Worm (Caenorhabditis elegans) whole organism, L1 larva: ENCODE data around the gene Y37D8A.29.

ENCODE experiments used
- C16A3.4 ChIP-seq: fragments of 150-350 bp; optimal IDR thresholded peaks from 2 replicates; lab custom pipeline; 2014; ENCODE audit warnings: missing biosample characterization, missing genetic modification characterization
- F16B12.6 ChIP-seq: fragments of 150-350 bp; optimal IDR thresholded peaks from 2 replicates; lab custom pipeline; 2014; ENCODE audit warnings: missing biosample characterization, missing genetic modification characterization
- Y116A8C.19 ChIP-seq: sonication (generic microtip); optimal IDR thresholded peaks from 2 replicates; lab custom pipeline; 2016; ENCODE audit warnings: missing compliant biosample characterization, missing genetic modification characterization, borderline replicate concordance
- aha-1 ChIP-seq: fragments of 150-350 bp; optimal IDR thresholded peaks from 2 replicates; lab custom pipeline; 2014; ENCODE audit warnings: missing biosample characterization, missing genetic modification characterization
- alr-1 ChIP-seq: fragments of 200-800 bp; sonication (Bioruptor generic); optimal IDR thresholded peaks from 2 replicates; lab custom pipeline; 2018; ENCODE audit warnings: borderline replicate concordance, mild to moderate bottlenecking, missing genetic modification characterization, missing compliant biosample characterization
- aly-2 ChIP-seq: fragments of 150-350 bp; optimal IDR thresholded peaks from 2 replicates; lab custom pipeline; 2014; ENCODE audit warnings: missing biosample characterization, missing genetic modification characterization
- ama-1 ChIP-seq: fragments of 150-350 bp; optimal IDR thresholded peaks from 2 replicates; lab custom pipeline; 2014
- ceh-63 ChIP-seq: fragments of 200-800 bp; sonication (Bioruptor generic); optimal IDR thresholded peaks from 2 replicates; lab custom pipeline; 2018; ENCODE audit warnings: mild to moderate bottlenecking, missing genetic modification characterization, missing compliant biosample characterization
- ceh-8 ChIP-seq: fragments of 200-800 bp; sonication (Bioruptor generic); optimal IDR thresholded peaks from 2 replicates; lab custom pipeline; 2018; ENCODE audit warnings: mild to moderate bottlenecking, missing genetic modification characterization, moderate library complexity, missing compliant biosample characterization
- ceh-88 ChIP-seq: fragments of 200-800 bp; sonication (Bioruptor generic); IDR thresholded peaks from 2 replicates; pipeline ENCODE4 v1.3.6; 2022; ENCODE audit warnings: missing genetic modification characterization, missing compliant biosample characterization
- ces-1 ChIP-seq: fragments of 150-350 bp; optimal IDR thresholded peaks from 2 replicates; lab custom pipeline; 2014; ENCODE audit warnings: missing biosample characterization, missing genetic modification reagents, missing genetic modification characterization
- dpl-1 ChIP-seq, 3 experiments: fragments of 150-350 bp in 2 of 3; sonication (generic microtip) in 1 of 3; optimal IDR thresholded peaks; 2 replicates each; lab custom pipeline; 2014 to 2017; ENCODE audit warnings: missing biosample characterization in 3 of 3, missing genetic modification characterization in 3 of 3, missing genetic modification reagents in 3 of 3
- dsc-1 ChIP-seq: sonication (generic microtip); optimal IDR thresholded peaks from 2 replicates; lab custom pipeline; 2016; ENCODE audit warnings: mild to moderate bottlenecking, missing genetic modification characterization, missing compliant biosample characterization
- efl-1 ChIP-seq, 4 experiments: fragments of 150-350 bp; optimal IDR thresholded peaks in 3 of 4; peaks in 1 of 4; 1 replicate in 1 of 4; 2 replicates in 3 of 4; lab custom pipeline; 2014; ENCODE audit warnings: missing biosample characterization in 2 of 4, missing genetic modification characterization in 2 of 4, missing genetic modification reagents in 2 of 4
- egl-13 ChIP-seq: sonication (generic microtip); optimal IDR thresholded peaks from 2 replicates; lab custom pipeline; 2016; ENCODE audit warnings: missing genotype, missing genetic modification reagents, missing genetic modification characterization, missing compliant biosample characterization
- egl-27 ChIP-seq, 2 experiments: fragments of 150-350 bp in 1 of 2; sonication (generic microtip); optimal IDR thresholded peaks; 3 replicates each; lab custom pipeline; 2017 to 2018; ENCODE audit warnings: missing biosample characterization in 2 of 2, missing genetic modification characterization in 2 of 2, missing genetic modification reagents in 2 of 2
- elt-2 ChIP-seq: sonication (generic microtip); optimal IDR thresholded peaks from 2 replicates; lab custom pipeline; 2016; ENCODE audit warnings: missing genetic modification characterization, mild to moderate bottlenecking, inconsistent platforms, missing compliant biosample characterization, missing genetic modification reagents
- fkh-10 ChIP-seq: sonication (generic microtip); optimal IDR thresholded peaks from 2 replicates; lab custom pipeline; 2017; ENCODE audit warnings: missing biosample characterization, missing genetic modification reagents, missing genetic modification characterization
- fkh-8 ChIP-seq: sonication (generic microtip); optimal IDR thresholded peaks from 2 replicates; lab custom pipeline; 2016; ENCODE audit warnings: mild to moderate bottlenecking, missing genetic modification characterization, missing compliant biosample characterization
- grh-1 ChIP-seq: fragments of 200-800 bp; sonication (Bioruptor generic); IDR thresholded peaks from 2 replicates; pipeline ENCODE4 v1.3.6; 2022; ENCODE audit warnings: missing genetic modification reagents, missing genetic modification characterization, missing compliant biosample characterization
- irx-1 ChIP-seq: sonication (generic microtip); optimal IDR thresholded peaks from 2 replicates; lab custom pipeline; 2016; ENCODE audit warnings: missing genetic modification characterization, missing compliant biosample characterization
- jun-1 ChIP-seq: fragments of 150-350 bp; optimal IDR thresholded peaks from 2 replicates; lab custom pipeline; 2014; ENCODE audit warnings: missing biosample characterization, missing genetic modification reagents, missing genetic modification characterization
- lin-13 ChIP-seq: fragments of 150-350 bp; optimal IDR thresholded peaks from 2 replicates; lab custom pipeline; 2014; ENCODE audit warnings: missing biosample characterization, missing genetic modification reagents, missing genetic modification characterization
- lin-14 ChIP-seq: fragments of 200-800 bp; sonication (Bioruptor generic); optimal IDR thresholded peaks from 2 replicates; lab custom pipeline; 2018; ENCODE audit warnings: mild to moderate bottlenecking, missing genetic modification characterization, moderate library complexity, missing compliant biosample characterization
- lin-15B ChIP-seq: fragments of 150-350 bp; sonication (generic microtip); optimal IDR thresholded peaks from 3 replicates; lab custom pipeline; 2014; ENCODE audit warnings: missing biosample characterization, missing genetic modification characterization
- lin-35 ChIP-seq, 2 experiments: fragments of 150-350 bp; optimal IDR thresholded peaks; 2 replicates each; lab custom pipeline; 2014; ENCODE audit warnings: missing biosample characterization in 2 of 2, missing genetic modification characterization in 2 of 2, missing genetic modification reagents in 2 of 2
- lin-39 ChIP-seq: fragments of 150-350 bp; optimal IDR thresholded peaks from 2 replicates; lab custom pipeline; 2014; ENCODE audit warnings: missing biosample characterization, missing genetic modification reagents, missing genetic modification characterization
- lsy-2 ChIP-seq, 2 experiments: fragments of 150-350 bp; optimal IDR thresholded peaks; 2 replicates each; lab custom pipeline; 2014; ENCODE audit warnings: missing biosample characterization in 2 of 2, missing genetic modification characterization in 2 of 2
- mab-9 ChIP-seq: fragments of 200-800 bp; sonication (Bioruptor generic); IDR thresholded peaks from 2 replicates; pipeline ENCODE4 v1.3.6; 2022; ENCODE audit warnings: missing genetic modification reagents, missing genetic modification characterization, missing compliant biosample characterization
- mdl-1 ChIP-seq, 2 experiments: fragments of 150-350 bp; optimal IDR thresholded peaks; 2 replicates each; lab custom pipeline; 2014 to 2017; ENCODE audit warnings: missing biosample characterization in 2 of 2, missing genetic modification characterization in 2 of 2, inconsistent platforms in 1 of 2
- mep-1 ChIP-seq: fragments of 150-350 bp; optimal IDR thresholded peaks from 2 replicates; lab custom pipeline; 2014; ENCODE audit warnings: missing biosample characterization, missing genetic modification characterization
- nhr-20 ChIP-seq: sonication (generic microtip); optimal IDR thresholded peaks from 2 replicates; lab custom pipeline; 2016; ENCODE audit warnings: mild to moderate bottlenecking, missing genetic modification characterization, missing compliant biosample characterization
- nhr-28 ChIP-seq: fragments of 150-350 bp; optimal IDR thresholded peaks from 2 replicates; lab custom pipeline; 2014; ENCODE audit warnings: missing biosample characterization, missing genetic modification characterization
- nhr-71 ChIP-seq: sonication (generic microtip); optimal IDR thresholded peaks from 2 replicates; lab custom pipeline; 2016; ENCODE audit warnings: mild to moderate bottlenecking, missing genetic modification characterization, moderate library complexity, missing compliant biosample characterization
- nhr-76 ChIP-seq: sonication (generic microtip); optimal IDR thresholded peaks from 2 replicates; lab custom pipeline; 2017; ENCODE audit warnings: missing biosample characterization, missing genetic modification characterization
- nhr-77 ChIP-seq: fragments of 150-350 bp; optimal IDR thresholded peaks from 2 replicates; lab custom pipeline; 2014; ENCODE audit warnings: missing biosample characterization, missing genetic modification characterization
- nhr-84 ChIP-seq: sonication (generic microtip); optimal IDR thresholded peaks from 2 replicates; lab custom pipeline; 2017; ENCODE audit warnings: missing biosample characterization, missing genetic modification characterization
- nhr-85 ChIP-seq: sonication (generic microtip); peaks from one replicate; lab custom pipeline; 2016; ENCODE audit warnings: missing genetic modification characterization, inconsistent platforms, missing compliant biosample characterization
- nhr-90 ChIP-seq: sonication (generic microtip); optimal IDR thresholded peaks from 2 replicates; lab custom pipeline; 2016; ENCODE audit warnings: mild to moderate bottlenecking, missing genetic modification characterization, missing compliant biosample characterization; ENCODE audit not compliant: poor library complexity
- pag-3 ChIP-seq: sonication (generic microtip); optimal IDR thresholded peaks from 2 replicates; lab custom pipeline; 2017; ENCODE audit warnings: missing genetic modification characterization, mild to moderate bottlenecking, missing compliant biosample characterization, antibody characterized with exemption, borderline replicate concordance; ENCODE audit not compliant: insufficient read depth
- pax-3 ChIP-seq: fragments of 200-800 bp; sonication (Bioruptor generic); optimal IDR thresholded peaks from 2 replicates; lab custom pipeline; 2018; ENCODE audit warnings: mild to moderate bottlenecking, missing genetic modification characterization, moderate library complexity, missing compliant biosample characterization
- pqm-1 ChIP-seq: sonication (generic microtip); optimal IDR thresholded peaks from 3 replicates; lab custom pipeline; 2017; ENCODE audit warnings: missing biosample characterization, missing genetic modification characterization
- rnt-1 ChIP-seq: sonication (generic microtip); optimal IDR thresholded peaks from 2 replicates; lab custom pipeline; 2016; ENCODE audit warnings: mild to moderate bottlenecking, missing genetic modification characterization, moderate library complexity, missing compliant biosample characterization
- snu-23 ChIP-seq: sonication (generic microtip); optimal IDR thresholded peaks from 2 replicates; lab custom pipeline; 2016; ENCODE audit warnings: missing genetic modification characterization, missing compliant biosample characterization
- sptf-1 ChIP-seq: fragments of 150-350 bp; optimal IDR thresholded peaks from 2 replicates; lab custom pipeline; 2014; ENCODE audit warnings: missing biosample characterization, missing genetic modification characterization
- sup-37 ChIP-seq: fragments of 200-800 bp; sonication (Bioruptor generic); optimal IDR thresholded peaks from 2 replicates; lab custom pipeline; 2018; ENCODE audit warnings: mild to moderate bottlenecking, missing genetic modification characterization, missing compliant biosample characterization
- tlp-1 ChIP-seq: fragments of 150-350 bp; optimal IDR thresholded peaks from 2 replicates; lab custom pipeline; 2014; ENCODE audit warnings: missing biosample characterization, missing genetic modification characterization
- unc-62 ChIP-seq: fragments of 150-350 bp; optimal IDR thresholded peaks from 2 replicates; lab custom pipeline; 2014; ENCODE audit warnings: missing biosample characterization, missing genetic modification reagents, missing genetic modification characterization
- unc-86 ChIP-seq: sonication (generic microtip); optimal IDR thresholded peaks from 2 replicates; lab custom pipeline; 2016; ENCODE audit warnings: missing genetic modification characterization, missing compliant biosample characterization
- unc-98 ChIP-seq: fragments of 200-800 bp; sonication (Bioruptor generic); IDR thresholded peaks from 2 replicates; pipeline ENCODE4 v1.3.6; 2022; ENCODE audit warnings: missing genetic modification characterization, missing compliant biosample characterization
- zag-1 ChIP-seq: fragments of 150-350 bp; optimal IDR thresholded peaks from 2 replicates; lab custom pipeline; 2014; ENCODE audit warnings: missing biosample characterization, missing genetic modification characterization
- ztf-11 ChIP-seq, 2 experiments: sonication (generic microtip); optimal IDR thresholded peaks; 2 replicates each; lab custom pipeline; 2016 to 2017; ENCODE audit warnings: missing genetic modification characterization in 2 of 2, missing biosample characterization in 1 of 2, missing compliant biosample characterization in 1 of 2

The Y37D8A.29 gene

DNA sequence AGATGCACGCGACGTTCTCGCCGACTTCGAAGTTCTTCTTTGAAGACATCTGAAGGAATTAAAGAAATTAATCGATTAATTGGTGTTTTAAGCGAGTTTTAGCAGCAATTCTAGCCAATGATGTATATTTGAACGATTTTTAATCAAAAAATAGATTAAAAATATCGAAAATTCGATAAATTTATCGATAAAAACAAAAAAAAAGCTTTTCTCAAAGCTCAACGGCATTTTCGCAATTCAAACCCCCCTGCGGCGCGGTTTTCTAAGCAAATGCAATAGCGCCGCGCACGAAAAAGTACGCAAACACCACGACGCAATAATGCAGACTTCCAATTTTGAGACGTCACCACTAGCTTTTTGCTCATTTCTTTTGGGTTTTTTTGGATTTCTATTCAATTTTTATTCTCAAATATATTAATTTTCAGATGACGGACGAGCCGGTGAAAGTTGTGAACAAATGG, 16.8 kb downstream of the Y37D8A.29 start, which contains the start of the genes mrg-1 and spcs-2:
Gene mrg-1 (minus strand): TSS at position 51 of the 461 bp plus-strand sequence.
Gene spcs-2 (plus strand): TSS at position 426 of the 461 bp plus-strand sequence.
- no peak for TF ChIP-seq sptf-1 (tag; lab: Kevin White, UChicago)
- 0 out of 2 replicates have a peak, but pooled peaks have one; percentile 21 for TF ChIP-seq mab-9 (GFP tag; lab: Robert Waterston, UW)
- TF ChIP-seq aly-2 (tag; lab: Kevin White, UChicago) = peak; percentile 11
- TF ChIP-seq alr-1 (tag; lab: Kevin White, UChicago) = no peak
- TF ChIP-seq nhr-20 = peak; percentile 89
- peak; percentile 45; the same call in 1 of the 2 replicates for TF ChIP-seq unc-98
- no peak for TF ChIP-seq nhr-28 (tag; lab: Kevin White, UChicago)
- peak; percentile 69 for TF ChIP-seq lin-39
- peak; percentile 95 for TF ChIP-seq snu-23 (GFP tag; lab: Kevin White, UChicago)
- peak; percentile 69 for TF ChIP-seq irx-1
- no peak for TF ChIP-seq nhr-84 (tag; lab: Kevin White, UChicago)
- TF ChIP-seq lin-15B (tag; lab: Kevin White, UChicago) = peak; percentile 82
- TF ChIP-seq C16A3.4 = peak; percentile 93
- no peak for TF ChIP-seq nhr-76 (tag; lab: Kevin White, UChicago)
- TF ChIP-seq nhr-77 = peak; percentile 73
- peak; percentile 76 for TF ChIP-seq egl-13 (tag; lab: Kevin White, UChicago)
- TF ChIP-seq fkh-8 (tag; lab: Kevin White, UChicago) = peak; percentile 87
- TF ChIP-seq unc-62 (GFP tag; lab: Kevin White, UChicago) = no peak
- TF ChIP-seq ztf-11 (tag; optimal IDR thresholded peaks at IDR 0.05; lab: Kevin White, UChicago) = peak in 1 of 2 experiments; percentile 92
- TF ChIP-seq efl-1 (optimal IDR thresholded peaks at IDR 0.05; lab: Kevin White, UChicago) = peak; percentile 89 to 90
- peak; percentile 87 to 99 for TF ChIP-seq efl-1 (GFP tag; optimal IDR thresholded peaks at IDR 0.05 in 1 of 2; lab: Kevin White, UChicago)
- no peak for TF ChIP-seq Y116A8C.19 (tag; lab: Kevin White, UChicago)
- no peak for TF ChIP-seq pag-3
- TF ChIP-seq F16B12.6 (tag; lab: Kevin White, UChicago) = peak; percentile 99
- TF ChIP-seq ceh-63 = no peak
- TF ChIP-seq nhr-85 = peak; percentile 88
- TF ChIP-seq nhr-71 (tag; lab: Kevin White, UChicago) = peak; percentile 94
- TF ChIP-seq pax-3 (tag; lab: Kevin White, UChicago) = peak; percentile 58
- TF ChIP-seq jun-1 (tag; lab: Kevin White, UChicago) = peak; percentile 54
- no peak for TF ChIP-seq pqm-1 (tag; lab: Kevin White, UChicago)
- TF ChIP-seq egl-27 (tag; optimal IDR thresholded peaks at IDR 0.05; lab: Kevin White, UChicago) = no peak
- TF ChIP-seq zag-1 (tag; lab: Kevin White, UChicago) = peak; percentile 33
- peak; percentile 87 for TF ChIP-seq dsc-1
- TF ChIP-seq grh-1 = peak; percentile 78
- peak; percentile 70 for TF ChIP-seq ceh-8
- peak; percentile 91 for TF ChIP-seq unc-86 (tag; lab: Kevin White, UChicago)
- peak; percentile 93 for TF ChIP-seq nhr-90 (tag; lab: Kevin White, UChicago)
- peak; percentile 66 for TF ChIP-seq ceh-88 (GFP tag; lab: Robert Waterston, UW)
- TF ChIP-seq rnt-1 (tag; lab: Kevin White, UChicago) = peak; percentile 96
- peak; percentile 88 for TF ChIP-seq lin-13 (GFP tag; lab: Kevin White, UChicago)
- peak; percentile 91 to 93 for TF ChIP-seq lsy-2 (tag; optimal IDR thresholded peaks at IDR 0.05; lab: Kevin White, UChicago)
- peak; percentile 49 for TF ChIP-seq sup-37 (GFP tag; lab: Kevin White, UChicago)
- peak; percentile 61 for TF ChIP-seq elt-2 (tag; lab: Kevin White, UChicago)
- TF ChIP-seq lin-35 (GFP tag; optimal IDR thresholded peaks at IDR 0.05; lab: Kevin White, UChicago) = peak; percentile 85 to 92
- no peak for TF ChIP-seq ces-1 (GFP tag; lab: Kevin White, UChicago)
- TF ChIP-seq ama-1 (lab: Kevin White, UChicago) = no peak
- peak; percentile 87 for TF ChIP-seq lin-14 (GFP tag; lab: Kevin White, UChicago)
- peak; percentile 26 for TF ChIP-seq aha-1 (tag; lab: Kevin White, UChicago)
- TF ChIP-seq dpl-1 (GFP tag; optimal IDR thresholded peaks at IDR 0.05; lab: Kevin White, UChicago) = peak; percentile 80 to 89 (median 87)
- no peak for TF ChIP-seq tlp-1 (tag; lab: Kevin White, UChicago)
- peak; percentile 64 for TF ChIP-seq fkh-10
- TF ChIP-seq mep-1 (tag; lab: Kevin White, UChicago) = peak; percentile 89
- peak in 1 of 2 experiments; percentile 71 for TF ChIP-seq mdl-1 (tag; optimal IDR thresholded peaks at IDR 0.05; lab: Kevin White, UChicago)
